Worm (Caenorhabditis elegans) whole organism, L3 larva: ENCODE results near the gene F56C3.8.

Experiments used
- R02D3.7 ChIP-seq: fragments of 150-350 bp; optimal IDR thresholded peaks from 2 replicates; lab custom pipeline; 2014; ENCODE audit warnings: missing biosample characterization, missing genetic modification characterization
- aly-2 ChIP-seq: fragments of 150-350 bp; optimal IDR thresholded peaks from 2 replicates; lab custom pipeline; 2014; ENCODE audit warnings: missing biosample characterization, missing genetic modification characterization
- ama-1 ChIP-seq: fragments of 150-350 bp; optimal IDR thresholded peaks from 2 replicates; lab custom pipeline; 2018
- ceh-16 ChIP-seq: sonication (generic microtip); optimal IDR thresholded peaks from 2 replicates; lab custom pipeline; 2017; ENCODE audit warnings: missing biosample characterization, missing genetic modification characterization
- ceh-28 ChIP-seq: fragments of 150-350 bp; optimal IDR thresholded peaks from 2 replicates; lab custom pipeline; 2014; ENCODE audit warnings: missing biosample characterization, missing genetic modification reagents, missing genetic modification characterization
- ceh-82 ChIP-seq: fragments of 150-350 bp; optimal IDR thresholded peaks from 2 replicates; lab custom pipeline; 2014; ENCODE audit warnings: missing biosample characterization, missing genetic modification characterization
- ceh-9 ChIP-seq: sonication (generic microtip); optimal IDR thresholded peaks from 2 replicates; lab custom pipeline; 2018; ENCODE audit warnings: missing biosample characterization, missing genetic modification characterization
- daf-12 ChIP-seq: fragments of 150-350 bp; optimal IDR thresholded peaks from 2 replicates; lab custom pipeline; 2014; ENCODE audit warnings: missing biosample characterization, missing genetic modification reagents, missing genetic modification characterization
- egl-27 ChIP-seq: sonication (generic microtip); optimal IDR thresholded peaks from 4 replicates; lab custom pipeline; 2017; ENCODE audit warnings: missing biosample characterization, missing genetic modification reagents, missing genetic modification characterization
- elt-1 ChIP-seq: fragments of 150-350 bp; optimal IDR thresholded peaks from 2 replicates; lab custom pipeline; 2014; ENCODE audit warnings: missing biosample characterization, missing genetic modification characterization
- elt-2 ChIP-seq: sonication (generic microtip); optimal IDR thresholded peaks from 2 replicates; lab custom pipeline; 2016; ENCODE audit warnings: missing genetic modification reagents, mild to moderate bottlenecking, missing genetic modification characterization, missing compliant biosample characterization
- eor-1 ChIP-seq, 2 experiments: fragments of 150-350 bp; optimal IDR thresholded peaks; 2 replicates each; lab custom pipeline; 2014 to 2018; ENCODE audit warnings: missing biosample characterization in 2 of 2, missing genetic modification characterization in 2 of 2
- fkh-2 ChIP-seq: fragments of 150-350 bp; optimal IDR thresholded peaks from 2 replicates; lab custom pipeline; 2014; ENCODE audit warnings: missing biosample characterization, missing genetic modification reagents, missing genetic modification characterization
- hmg-11 ChIP-seq: sonication (generic microtip); optimal IDR thresholded peaks from 2 replicates; lab custom pipeline; 2016; ENCODE audit warnings: missing genetic modification characterization, missing compliant biosample characterization
- jun-1 ChIP-seq: fragments of 150-350 bp; optimal IDR thresholded peaks from 2 replicates; lab custom pipeline; 2014; ENCODE audit warnings: missing biosample characterization, missing genetic modification reagents, missing genetic modification characterization
- lin-39 ChIP-seq: fragments of 150-350 bp; optimal IDR thresholded peaks from 2 replicates; lab custom pipeline; 2018; ENCODE audit warnings: missing biosample characterization, missing genetic modification reagents, missing genetic modification characterization
- lsy-12 ChIP-seq: sonication (generic microtip); optimal IDR thresholded peaks from 2 replicates; lab custom pipeline; 2016; ENCODE audit warnings: mild to moderate bottlenecking, missing genetic modification characterization, missing compliant biosample characterization
- mdl-1 ChIP-seq: fragments of 150-350 bp; optimal IDR thresholded peaks from 2 replicates; lab custom pipeline; 2014; ENCODE audit warnings: missing biosample characterization, missing genetic modification characterization
- nfya-1 ChIP-seq: sonication (generic microtip); optimal IDR thresholded peaks from 2 replicates; lab custom pipeline; 2017; ENCODE audit warnings: missing genetic modification characterization, mild to moderate bottlenecking, missing compliant biosample characterization, antibody characterized with exemption, moderate library complexity; ENCODE audit not compliant: insufficient read depth
- nhr-11 ChIP-seq: fragments of 150-350 bp; optimal IDR thresholded peaks from 2 replicates; lab custom pipeline; 2014; ENCODE audit warnings: missing biosample characterization, missing genetic modification characterization
- nhr-12 ChIP-seq: fragments of 150-350 bp; optimal IDR thresholded peaks from 2 replicates; lab custom pipeline; 2014; ENCODE audit warnings: missing biosample characterization, missing genetic modification characterization
- nhr-23 ChIP-seq: fragments of 150-350 bp; optimal IDR thresholded peaks from 2 replicates; lab custom pipeline; 2014; ENCODE audit warnings: missing biosample characterization, missing genetic modification reagents, missing genetic modification characterization
- nhr-237 ChIP-seq: fragments of 150-350 bp; optimal IDR thresholded peaks from 2 replicates; lab custom pipeline; 2014; ENCODE audit warnings: missing biosample characterization, missing genetic modification characterization
- nhr-25 ChIP-seq: sonication (generic microtip); optimal IDR thresholded peaks from 2 replicates; lab custom pipeline; 2017; ENCODE audit warnings: missing biosample characterization, missing genetic modification characterization
- nhr-43 ChIP-seq: sonication (generic microtip); optimal IDR thresholded peaks from 2 replicates; lab custom pipeline; 2016; ENCODE audit warnings: mild to moderate bottlenecking, missing genetic modification characterization, missing compliant biosample characterization; ENCODE audit not compliant: poor library complexity, severe bottlenecking
- nhr-67 ChIP-seq: fragments of 150-350 bp; optimal IDR thresholded peaks from 2 replicates; lab custom pipeline; 2014; ENCODE audit warnings: missing biosample characterization, missing genetic modification characterization
- nhr-76 ChIP-seq: fragments of 150-350 bp; sonication (generic microtip); optimal IDR thresholded peaks from 5 replicates; lab custom pipeline; 2014; ENCODE audit warnings: missing biosample characterization, missing genetic modification characterization
- nhr-77 ChIP-seq: fragments of 150-350 bp; optimal IDR thresholded peaks from 2 replicates; lab custom pipeline; 2014; ENCODE audit warnings: missing biosample characterization, missing genetic modification characterization
- pha-4 ChIP-seq: fragments of 150-350 bp; optimal IDR thresholded peaks from 2 replicates; lab custom pipeline; 2014; ENCODE audit warnings: missing biosample characterization, missing genetic modification reagents, missing genetic modification characterization
- pqm-1 ChIP-seq: fragments of 150-350 bp; optimal IDR thresholded peaks from 2 replicates; lab custom pipeline; 2017; ENCODE audit warnings: missing biosample characterization, missing genetic modification characterization, inconsistent platforms
- sea-2 ChIP-seq: fragments of 150-350 bp; sonication (generic microtip); optimal IDR thresholded peaks from 4 replicates; lab custom pipeline; 2014; ENCODE audit warnings: missing biosample characterization, missing genetic modification reagents, missing genetic modification characterization
- skn-1 ChIP-seq: fragments of 150-350 bp; optimal IDR thresholded peaks from 2 replicates; lab custom pipeline; 2014; ENCODE audit warnings: missing biosample characterization, missing genetic modification characterization
- snpc-4 ChIP-seq: fragments of 150-350 bp; optimal IDR thresholded peaks from 2 replicates; lab custom pipeline; 2014; ENCODE audit warnings: missing biosample characterization, missing genetic modification characterization
- tbx-2 ChIP-seq: sonication (generic microtip); optimal IDR thresholded peaks from 2 replicates; lab custom pipeline; 2016; ENCODE audit warnings: mild to moderate bottlenecking, missing genetic modification characterization, missing compliant biosample characterization
- unc-39 ChIP-seq: sonication (generic microtip); optimal IDR thresholded peaks from 4 replicates; lab custom pipeline; 2017; ENCODE audit warnings: missing biosample characterization, missing genetic modification characterization
- ztf-11 ChIP-seq: fragments of 150-350 bp; optimal IDR thresholded peaks from 2 replicates; lab custom pipeline; 2014; ENCODE audit warnings: missing biosample characterization, missing genetic modification characterization
- ztf-4 ChIP-seq: fragments of 150-350 bp; optimal IDR thresholded peaks from 2 replicates; lab custom pipeline; 2014; ENCODE audit warnings: missing biosample characterization, missing genetic modification characterization

F56C3.8 gene

DNA sequence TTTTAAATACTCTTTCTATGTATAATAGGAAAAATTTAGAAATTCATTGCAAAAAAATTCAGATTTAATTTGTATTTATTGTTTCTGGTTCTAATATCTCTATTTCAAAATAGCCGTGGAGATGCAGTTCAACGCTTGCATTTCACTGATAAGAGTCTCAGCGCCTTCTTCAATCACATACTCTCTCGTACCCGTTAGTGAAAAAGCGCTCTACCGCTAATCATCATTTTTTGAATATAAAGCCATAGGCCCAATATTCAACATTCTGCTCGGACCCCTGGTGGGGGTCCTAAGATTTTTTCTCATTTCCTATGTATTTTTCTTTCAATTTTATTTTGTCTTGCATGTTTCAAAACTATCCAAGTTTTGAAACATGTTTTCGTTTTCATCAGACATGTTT, 36.1 kb upstream of the F56C3.8 start:
- TF ChIP-seq skn-1 (peak; percentile 97), aly-2 (tag; lab: Kevin White, UChicago) (no peak), elt-2 (tag; lab: Kevin White, UChicago) (peak; percentile 40), nfya-1 (no peak), R02D3.7 (no peak), nhr-11 (tag; lab: Kevin White, UChicago) (no peak), snpc-4 (tag; lab: Kevin White, UChicago) (peak; percentile 10), pha-4 (no peak), nhr-237 (tag; lab: Kevin White, UChicago) (no peak), nhr-77 (tag; lab: Kevin White, UChicago) (no peak), tbx-2 (tag; lab: Kevin White, UChicago) (no peak), sea-2 (GFP tag; lab: Kevin White, UChicago) (no peak)

- TF ChIP-seq elt-2 (tag; lab: Kevin White, UChicago) (peak; percentile 43), pha-4 (peak; percentile 14), jun-1 (tag; lab: Kevin White, UChicago) (no peak), skn-1 (peak; percentile 92), hmg-11 (tag; lab: Kevin White, UChicago) (no peak)
Measured at ce11 chrX:1419163-1419696, 34.8 kb upstream of the F56C3.8 start, which contains the start of gene F19G12.9. Gene F19G12.9 (plus strand): TSS chrX:1419213.

ce11 chrX:1416776-1417354, 32.4 kb upstream of the F56C3.8 start, which contains the start of the genes F19G12.4 and F19G12.8:
Gene F19G12.4 (plus strand): TSS chrX:1417304.
Gene F19G12.8 (plus strand): TSS chrX:1417320.
- TF ChIP-seq skn-1 (peak; percentile 54), elt-1 (tag; lab: Kevin White, UChicago) (no peak), pqm-1 (tag; lab: Kevin White, UChicago) (peak; percentile 38), elt-2 (tag; lab: Kevin White, UChicago) (peak; percentile 62)

ce11 chrX:1412844-1413243, 28.4 kb upstream of the F56C3.8 start, which contains the start of gene srh-19:
Gene srh-19 (plus strand): TSS chrX:1413144.
- no peak for TF ChIP-seq ceh-28
- TF ChIP-seq eor-1 (tag; optimal IDR thresholded peaks at IDR 0.05; lab: Kevin White, UChicago): no peak
- no peak for TF ChIP-seq daf-12 (tag; lab: Kevin White, UChicago)
- TF ChIP-seq ztf-11 (tag; lab: Kevin White, UChicago): no peak
- no peak for TF ChIP-seq elt-1 (tag; lab: Kevin White, UChicago)
- no peak for TF ChIP-seq fkh-2

- TF ChIP-seq ceh-82 (no peak), ceh-16 (no peak), ztf-4 (no peak), nhr-23 (tag; lab: Kevin White, UChicago) (no peak), egl-27 (no peak), hmg-11 (tag; lab: Kevin White, UChicago) (no peak), eor-1 (tag; optimal IDR thresholded peaks at IDR 0.05; lab: Kevin White, UChicago) (no peak), ceh-9 (no peak), ama-1 (lab: Kevin White, UChicago) (no peak), nhr-67 (tag; lab: Kevin White, UChicago) (no peak), unc-39 (tag; lab: Kevin White, UChicago) (no peak), nhr-76 (no peak), nhr-12 (no peak), lsy-12 (no peak), mdl-1 (tag; lab: Kevin White, UChicago) (no peak)
- TF ChIP-seq, all 47 proteins: peak for 0
Measured at ce11 chrX:1410552-1410951, 26.1 kb upstream of the F56C3.8 start, which contains the start of gene abu-2. Gene abu-2 (minus strand): TSS chrX:1410652.

DNA sequence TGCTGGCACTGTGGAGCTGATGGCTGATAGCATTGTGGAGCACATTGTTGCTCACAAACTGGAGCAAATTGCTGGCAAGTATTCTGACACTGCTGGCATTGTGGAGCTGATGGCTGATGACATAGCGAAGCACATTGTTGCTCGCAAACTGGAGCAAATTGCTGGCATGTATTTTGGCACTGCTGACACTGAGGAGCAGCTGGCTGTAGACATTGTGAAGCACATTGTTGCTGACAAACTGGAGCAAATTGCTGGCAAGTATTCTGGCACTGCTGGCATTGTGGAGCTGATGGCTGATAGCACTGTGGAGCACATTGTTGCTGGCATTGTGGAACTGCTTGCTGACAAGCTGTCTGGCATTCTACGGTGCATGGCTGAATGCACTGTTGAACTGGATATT, 24.8 kb upstream of the F56C3.8 start:
- TF ChIP-seq egl-27 (no peak), unc-39 (tag; lab: Kevin White, UChicago) (no peak), nhr-25 (no peak), lin-39 (tag; lab: Kevin White, UChicago) (no peak), nhr-43 (tag; lab: Kevin White, UChicago) (no peak), daf-12 (tag; lab: Kevin White, UChicago) (no peak), nfya-1 (no peak)
